Fruit fly (Drosophila melanogaster): ENCODE measurements around the gene CG12768.

DNA sequence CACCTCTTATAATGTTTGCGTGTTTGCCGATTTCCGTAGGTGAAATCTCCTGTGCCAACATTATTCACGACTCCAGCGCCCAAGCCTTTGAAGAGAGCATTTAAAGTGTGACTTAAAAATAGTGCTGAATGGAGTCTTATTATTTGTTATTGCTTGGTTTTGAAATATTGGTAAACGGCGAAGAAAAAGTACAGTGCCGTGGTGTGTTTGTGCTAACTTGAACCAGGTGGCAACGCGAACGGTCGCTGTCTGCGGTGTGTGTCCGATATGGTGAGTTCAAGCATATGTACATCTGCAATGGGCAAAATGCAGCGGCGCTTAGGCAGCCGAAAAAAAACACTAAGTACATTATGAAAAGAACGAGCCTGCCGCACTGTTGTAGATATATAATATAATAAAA is 32.4 kb upstream of the CG12768 start:
- TF ChIP-seq CG17806 (tag; optimal IDR thresholded peaks at IDR 0.05) (no peak), Ets98B (GFP tag; IDR thresholded peaks at IDR 0.05) (no peak), CG12605 (GFP tag; IDR thresholded peaks at IDR 0.05) (0 out of 2 replicates have a peak, but pooled peaks have one; percentile 36), Pif1A (GFP tag; optimal IDR thresholded peaks at IDR 0.05) (no peak)

All from whole organism, pupa.